Worm (Caenorhabditis elegans) whole organism, L4 larva: ENCODE results near the gene T11G6.2.
A peak's percentile ranks its signal among the peaks of the same experiment; 100 is the strongest.

Experiments
- F10B5.3 ChIP-seq: sonication (generic microtip); optimal IDR thresholded peaks from 2 replicates; lab custom pipeline; 2016; ENCODE audit warnings: mild to moderate bottlenecking, missing genetic modification characterization, missing compliant biosample characterization
- Y48G9A.11 ChIP-seq: fragments of 200-800 bp; sonication (Bioruptor generic); IDR thresholded peaks from 2 replicates; pipeline ENCODE4 v1.3.6; 2022; ENCODE audit warnings: missing genetic modification reagents, missing genetic modification characterization, missing compliant biosample characterization
- aha-1 ChIP-seq: fragments of 150-350 bp; peaks from one replicate; lab custom pipeline; 2014; ENCODE audit warnings: missing biosample characterization, missing genetic modification characterization
- attf-4 ChIP-seq: sonication (generic microtip); optimal IDR thresholded peaks from 3 replicates; lab custom pipeline; 2017; ENCODE audit warnings: missing biosample characterization, missing genetic modification characterization
- ceh-32 ChIP-seq: sonication (generic microtip); optimal IDR thresholded peaks from 2 replicates; lab custom pipeline; 2016; ENCODE audit warnings: mild to moderate bottlenecking, missing genetic modification characterization, missing compliant biosample characterization; ENCODE audit not compliant: poor library complexity
- ceh-82 ChIP-seq: sonication (generic microtip); optimal IDR thresholded peaks from 2 replicates; lab custom pipeline; 2017; ENCODE audit warnings: missing biosample characterization, missing genetic modification characterization
- ctbp-1 ChIP-seq: fragments of 200-800 bp; sonication (Bioruptor generic); IDR thresholded peaks from 2 replicates; pipeline ENCODE4 v1.3.6; 2022; ENCODE audit warnings: missing genetic modification reagents, missing genetic modification characterization, missing compliant biosample characterization
- daf-16 ChIP-seq, 3 experiments: sonication (generic microtip); optimal IDR thresholded peaks; 2 replicates each; lab custom pipeline; 2016 to 2017; ENCODE audit warnings: missing genetic modification characterization in 3 of 3, missing genetic modification reagents in 3 of 3, mild to moderate bottlenecking in 2 of 3, missing compliant biosample characterization in 2 of 3, missing biosample characterization in 1 of 3, moderate library complexity in 1 of 3
- dmd-9 ChIP-seq: fragments of 200-800 bp; sonication (Bioruptor generic); IDR thresholded peaks from 2 replicates; pipeline ENCODE4 v1.3.6; 2022; ENCODE audit warnings: missing genetic modification reagents, missing genetic modification characterization, missing compliant biosample characterization
- dpl-1 ChIP-seq: fragments of 150-350 bp; optimal IDR thresholded peaks from 2 replicates; lab custom pipeline; 2014; ENCODE audit warnings: missing biosample characterization, missing genetic modification reagents, missing genetic modification characterization
- dve-1 ChIP-seq: sonication (generic microtip); optimal IDR thresholded peaks from 2 replicates; lab custom pipeline; 2017; ENCODE audit warnings: antibody characterized with exemption, mild to moderate bottlenecking, missing genetic modification characterization, missing compliant biosample characterization; ENCODE audit not compliant: insufficient read depth
- egl-27 ChIP-seq: sonication (generic microtip); optimal IDR thresholded peaks from 3 replicates; lab custom pipeline; 2017; ENCODE audit warnings: missing biosample characterization, missing genetic modification reagents, missing genetic modification characterization
- egl-43 ChIP-seq: fragments of 200-800 bp; sonication (Bioruptor generic); IDR thresholded peaks from 2 replicates; pipeline ENCODE4 v1.3.6; 2022; ENCODE audit warnings: missing genetic modification reagents, missing genetic modification characterization, missing compliant biosample characterization
- fkh-10 ChIP-seq: fragments of 150-350 bp; optimal IDR thresholded peaks from 2 replicates; lab custom pipeline; 2014; ENCODE audit warnings: missing biosample characterization, missing genetic modification reagents, missing genetic modification characterization
- hif-1 ChIP-seq, 2 experiments: sonication (generic microtip); optimal IDR thresholded peaks; 2 replicates each; lab custom pipeline; 2016 to 2017; ENCODE audit warnings: missing compliant biosample characterization in 2 of 2, missing genetic modification characterization in 2 of 2, missing genetic modification reagents in 2 of 2, missing genotype in 2 of 2, mild to moderate bottlenecking in 1 of 2
- lin-13 ChIP-seq: fragments of 150-350 bp; optimal IDR thresholded peaks from 2 replicates; lab custom pipeline; 2014; ENCODE audit warnings: missing biosample characterization, missing genetic modification reagents, missing genetic modification characterization
- lsy-2 ChIP-seq, 2 experiments: fragments of 150-350 bp in 1 of 2; sonication (generic microtip) in 1 of 2; optimal IDR thresholded peaks; 2 replicates each; lab custom pipeline; 2014 to 2017; ENCODE audit warnings: missing biosample characterization in 2 of 2, missing genetic modification characterization in 2 of 2
- mep-1 ChIP-seq: fragments of 150-350 bp; sonication (generic microtip); optimal IDR thresholded peaks from 3 replicates; lab custom pipeline; 2014; ENCODE audit warnings: missing biosample characterization, missing genetic modification characterization
- mes-2 ChIP-seq: sonication (generic microtip); optimal IDR thresholded peaks from 2 replicates; lab custom pipeline; 2016; ENCODE audit warnings: missing genotype, mild to moderate bottlenecking, missing genetic modification characterization, missing compliant biosample characterization; ENCODE audit not compliant: poor library complexity, severe bottlenecking
- mxl-2 ChIP-seq: fragments of 200-800 bp; sonication (Bioruptor generic); conservative IDR thresholded peaks from 2 replicates; pipeline ENCODE4 v1.3.6; 2022; ENCODE audit warnings: missing genetic modification reagents, missing genetic modification characterization, missing compliant biosample characterization
- nhr-10 ChIP-seq: fragments of 150-350 bp; optimal IDR thresholded peaks from 2 replicates; lab custom pipeline; 2014; ENCODE audit warnings: missing biosample characterization, missing genetic modification characterization
- nhr-111 ChIP-seq: fragments of 200-800 bp; sonication (Bioruptor generic); optimal IDR thresholded peaks from 2 replicates; lab custom pipeline; 2018; ENCODE audit warnings: mild to moderate bottlenecking, missing genetic modification characterization, missing compliant biosample characterization
- nhr-42 ChIP-seq: fragments of 200-800 bp; sonication (Bioruptor generic); IDR thresholded peaks from 2 replicates; pipeline ENCODE4 v1.3.6; 2022; ENCODE audit warnings: missing genetic modification characterization, missing compliant biosample characterization
- nhr-76 ChIP-seq: fragments of 150-350 bp; optimal IDR thresholded peaks from 2 replicates; lab custom pipeline; 2014; ENCODE audit warnings: missing biosample characterization, missing genetic modification characterization
- nhr-77 ChIP-seq: fragments of 150-350 bp; optimal IDR thresholded peaks from 2 replicates; lab custom pipeline; 2014; ENCODE audit warnings: missing biosample characterization, missing genetic modification characterization
- saeg-2 ChIP-seq: fragments of 200-800 bp; sonication (Bioruptor generic); IDR thresholded peaks from 2 replicates; pipeline ENCODE4 v1.3.6; 2022; ENCODE audit warnings: missing genetic modification reagents, missing genetic modification characterization, missing compliant biosample characterization
- spr-1 ChIP-seq: sonication (generic microtip); optimal IDR thresholded peaks from 2 replicates; lab custom pipeline; 2016; ENCODE audit warnings: mild to moderate bottlenecking, missing genetic modification characterization, missing compliant biosample characterization
- tra-1 ChIP-seq: fragments of 200-800 bp; sonication (Bioruptor generic); IDR thresholded peaks from 2 replicates; pipeline ENCODE4 v1.3.6; 2022; ENCODE audit warnings: missing genetic modification reagents, missing genetic modification characterization, missing compliant biosample characterization
- unc-130 ChIP-seq: sonication (generic microtip); optimal IDR thresholded peaks from 2 replicates; lab custom pipeline; 2016; ENCODE audit warnings: missing genetic modification reagents, missing genetic modification characterization, missing compliant biosample characterization
- unc-39 ChIP-seq: sonication (generic microtip); optimal IDR thresholded peaks from 2 replicates; lab custom pipeline; 2017; ENCODE audit warnings: missing biosample characterization, missing genetic modification characterization
- unc-62 ChIP-seq, 3 experiments: fragments of 150-350 bp in 1 of 3; sonication (generic microtip); optimal IDR thresholded peaks in 2 of 3; peaks in 1 of 3; 1 replicate in 1 of 3; 2 replicates in 2 of 3; lab custom pipeline; 2014 to 2017; ENCODE audit warnings: missing biosample characterization in 3 of 3, missing genetic modification characterization in 3 of 3, missing genetic modification reagents in 3 of 3, missing genotype in 1 of 3
- vab-7 ChIP-seq: fragments of 200-800 bp; sonication (Bioruptor generic); IDR thresholded peaks from 2 replicates; pipeline ENCODE4 v1.3.6; 2022; ENCODE audit warnings: missing genetic modification reagents, missing genetic modification characterization, missing compliant biosample characterization
- zip-11 ChIP-seq: fragments of 200-800 bp; sonication (Bioruptor generic); IDR thresholded peaks from 2 replicates; pipeline ENCODE4 v1.3.6; 2022; ENCODE audit warnings: missing genetic modification characterization, missing compliant biosample characterization
- ztf-11 ChIP-seq: fragments of 150-350 bp; optimal IDR thresholded peaks from 2 replicates; lab custom pipeline; 2014; ENCODE audit warnings: missing biosample characterization, missing genetic modification characterization

T11G6.2 gene

ce11 chrIV:10898160-10898559, 39.9 kb upstream of the T11G6.2 start:
- TF ChIP-seq mes-2 (no peak), spr-1 (tag; lab: Kevin White, UChicago) (no peak), daf-16 (GFP tag; optimal IDR thresholded peaks at IDR 0.05; lab: Kevin White, UChicago) (no peak), daf-16 (tag; optimal IDR thresholded peaks at IDR 0.05; lab: Kevin White, UChicago) (no peak), zip-11 (GFP tag; lab: Robert Waterston, UW) (no peak), egl-27 (no peak), aha-1 (tag; lab: Kevin White, UChicago) (peak; percentile 48), egl-43 (GFP tag; lab: Robert Waterston, UW) (no peak), unc-62 (GFP tag; optimal IDR thresholded peaks at IDR 0.05 in 1 of 2; lab: Kevin White, UChicago) (peak in 1 of 2 experiments; percentile 92), unc-62 (tag; optimal IDR thresholded peaks at IDR 0.05; lab: Kevin White, UChicago) (no peak), lsy-2 (tag; optimal IDR thresholded peaks at IDR 0.05; lab: Kevin White, UChicago) (no peak), hif-1 (tag; optimal IDR thresholded peaks at IDR 0.05; lab: Kevin White, UChicago) (no peak)

DNA sequence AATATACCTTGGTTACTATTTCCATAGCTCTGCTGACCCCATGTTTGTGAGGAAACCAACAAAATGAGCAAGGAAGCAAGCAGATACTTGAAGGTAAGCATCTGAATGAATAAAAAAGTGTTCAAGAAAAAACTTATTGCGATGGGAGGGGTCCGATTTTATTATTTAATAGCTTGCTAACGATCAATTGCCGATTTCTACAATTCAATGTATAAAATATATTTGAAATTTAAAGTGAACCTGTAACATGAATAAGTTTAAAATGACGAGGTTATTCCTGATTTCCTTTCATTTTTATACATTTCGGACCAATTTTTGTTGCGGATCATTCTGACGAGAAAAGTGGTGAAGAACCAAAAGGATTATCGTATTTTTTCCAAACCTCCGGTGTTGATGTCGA, 38.2 kb upstream of the T11G6.2 start, which contains the start of gene srlf-13:
Gene srlf-13, minus strand, starts transcription at position 101 of the 400 bp plus-strand sequence.
- TF ChIP-seq fkh-10 (GFP tag; lab: Kevin White, UChicago), result no peak

DNA sequence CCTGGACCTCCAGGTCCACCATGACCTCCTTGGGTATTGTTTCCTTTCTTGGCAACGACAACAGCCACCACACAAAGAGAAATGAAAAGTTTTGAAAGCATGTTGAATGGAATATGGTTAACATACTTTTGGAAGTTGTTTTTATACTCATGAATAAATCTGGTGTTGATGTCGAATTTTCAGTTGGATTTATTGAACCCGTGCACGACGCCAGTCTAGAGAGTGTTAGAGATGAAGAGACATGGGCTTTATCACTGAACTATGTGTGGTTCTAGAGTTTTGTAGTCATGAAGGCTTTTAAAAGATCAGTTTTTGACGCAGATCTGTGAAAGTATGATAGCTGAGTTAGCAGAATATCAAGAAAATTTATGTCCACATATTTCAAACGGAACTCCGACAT, 36.0 kb upstream of the T11G6.2 start, which contains the start of gene srlf-14:
Gene srlf-14, minus strand, starts transcription at position 101 of the 400 bp plus-strand sequence.
- no peak for TF ChIP-seq dve-1 (tag; lab: Kevin White, UChicago)
- TF ChIP-seq fkh-10 (GFP tag; lab: Kevin White, UChicago), result no peak
- peak; percentile 65 for TF ChIP-seq aha-1 (tag; lab: Kevin White, UChicago)
- TF ChIP-seq mxl-2 (GFP tag; lab: Robert Waterston, UW), result no peak

- no peak for TF ChIP-seq mep-1
- TF ChIP-seq saeg-2 (GFP tag; lab: Robert Waterston, UW), result no peak
- TF ChIP-seq unc-130 (GFP tag; lab: Kevin White, UChicago), result no peak
- TF ChIP-seq nhr-76, result no peak
- no peak for TF ChIP-seq F10B5.3
- TF ChIP-seq egl-43 (GFP tag; lab: Robert Waterston, UW), result no peak
These were observed 33.7 kb upstream of the T11G6.2 start, which contains the start of gene srlf-12 for ce11 chrIV:10891993-10892392. srlf-12 (minus strand) TSS chrIV:10892093.

- TF ChIP-seq dmd-9 (GFP tag; lab: Robert Waterston, UW), result no peak
- TF ChIP-seq unc-62 (GFP tag; optimal IDR thresholded peaks at IDR 0.05 in 1 of 2; lab: Kevin White, UChicago), result no peak
- no peak for TF ChIP-seq unc-62 (tag; optimal IDR thresholded peaks at IDR 0.05; lab: Kevin White, UChicago)
- no peak for TF ChIP-seq nhr-111 (GFP tag; lab: Kevin White, UChicago)
- TF ChIP-seq ctbp-1 (GFP tag; lab: Robert Waterston, UW), result no peak
- no peak for TF ChIP-seq vab-7 (GFP tag; lab: Robert Waterston, UW)
- TF ChIP-seq Y48G9A.11 (GFP tag; lab: Robert Waterston, UW), result no peak
- TF ChIP-seq lin-13 (GFP tag; lab: Kevin White, UChicago), result no peak
- no peak for TF ChIP-seq hif-1 (tag; optimal IDR thresholded peaks at IDR 0.05; lab: Kevin White, UChicago)
- TF ChIP-seq ceh-32, result no peak
- no peak for TF ChIP-seq lsy-2 (tag; optimal IDR thresholded peaks at IDR 0.05; lab: Kevin White, UChicago)
- no peak for TF ChIP-seq nhr-10 (tag; lab: Kevin White, UChicago)
- no peak for TF ChIP-seq attf-4 (tag; lab: Kevin White, UChicago)
- TF ChIP-seq nhr-42, result no peak
- no peak for TF ChIP-seq ceh-82
- TF ChIP-seq fkh-10 (GFP tag; lab: Kevin White, UChicago), result no peak
- no peak for TF ChIP-seq tra-1
- TF ChIP-seq ztf-11 (tag; lab: Kevin White, UChicago), result no peak
- no peak for TF ChIP-seq nhr-77 (tag; lab: Kevin White, UChicago)
- TF ChIP-seq unc-39, result no peak
- TF ChIP-seq dpl-1 (GFP tag; lab: Kevin White, UChicago), result no peak
These were observed 31.6 kb upstream of the T11G6.2 start, which contains the start of gene F13E9.15 for ce11 chrIV:10889820-10890462. F13E9.15 (minus strand) TSS chrIV:10889870.
